Fruit fly (Drosophila melanogaster): ENCODE results near the gene hiw.

hiw gene

dm6 chrX:15080780-15081402, 17.7 kb upstream of the hiw start, which contains the start of gene CG33177:
CG33177 (plus strand) TSS chrX:15081367.
- TF ChIP-seq tap (tag; optimal IDR thresholded peaks at IDR 0.05) (no peak), Mes4 (GFP tag; optimal IDR thresholded peaks at IDR 0.05) (peak; percentile 5), CG11085 (GFP tag; IDR thresholded peaks at IDR 0.05) (no peak), Optix (GFP tag; IDR thresholded peaks at IDR 0.05) (no peak), CG8924 (tag; optimal IDR thresholded peaks at IDR 0.05) (no peak), gem (tag; optimal IDR thresholded peaks at IDR 0.05) (peak; percentile 26), emc (GFP tag; optimal IDR thresholded peaks at IDR 0.05) (no peak), CG12071 (GFP tag; optimal IDR thresholded peaks at IDR 0.05) (no peak), fu2 (GFP tag; optimal IDR thresholded peaks at IDR 0.05) (no peak), CG12744 (GFP tag; optimal IDR thresholded peaks at IDR 0.05) (no peak), CG9215 (GFP tag; IDR thresholded peaks at IDR 0.05) (no peak), CG12769 (tag; optimal IDR thresholded peaks at IDR 0.05) (peak; percentile 9), Max (GFP tag; optimal IDR thresholded peaks at IDR 0.05) (no peak), tll (GFP tag; optimal IDR thresholded peaks at IDR 0.05) (no peak), CG2712 (tag; optimal IDR thresholded peaks at IDR 0.05) (peak; percentile 42), CG11560 (tag; IDR thresholded peaks at IDR 0.05) (no peak), dpn (GFP tag; optimal IDR thresholded peaks at IDR 0.05) (no peak), CG9817 (tag; optimal IDR thresholded peaks at IDR 0.05) (peak; percentile 41), CG4360 (GFP tag; IDR thresholded peaks at IDR 0.05) (no peak), pita (GFP tag; optimal IDR thresholded peaks at IDR 0.05) (peak; percentile 3), ro (GFP tag; IDR thresholded peaks at IDR 0.05) (no peak), CG31365 (tag; optimal IDR thresholded peaks at IDR 0.05) (no peak), CG3995 (GFP tag; optimal IDR thresholded peaks at IDR 0.05) (peak; percentile 31), CG7963 (GFP tag; IDR thresholded peaks at IDR 0.05; ENCODE audit: partially characterized antibody) (no peak), ham (GFP tag; IDR thresholded peaks at IDR 0.05) (no peak), insv (GFP tag; optimal IDR thresholded peaks at IDR 0.05) (no peak), Dfd (GFP tag; optimal IDR thresholded peaks at IDR 0.05) (no peak), CG6654 (GFP tag; optimal IDR thresholded peaks at IDR 0.05) (no peak), H2.0 (GFP tag; IDR thresholded peaks at IDR 0.05) (no peak), Aef1 (GFP tag; IDR thresholded peaks at IDR 0.05) (no peak), dm (GFP tag; optimal IDR thresholded peaks at IDR 0.05) (no peak), Eip74EF (GFP tag; optimal IDR thresholded peaks at IDR 0.05) (peak in 1 of 2 experiments; percentile 34), CG2129 (GFP tag; IDR thresholded peaks at IDR 0.05; ENCODE audit: partially characterized antibody) (no peak), CG31388 (GFP tag; optimal IDR thresholded peaks at IDR 0.05) (no peak), CG2199 (GFP tag; IDR thresholded peaks at IDR 0.05) (peak; percentile 83; the same call in 2 of the 3 replicates), bigmax (GFP tag; optimal IDR thresholded peaks at IDR 0.05) (peak; percentile 96), ab (GFP tag; optimal IDR thresholded peaks at IDR 0.05) (no peak), lab (GFP tag; optimal IDR thresholded peaks at IDR 0.05) (peak; percentile 44), knrl (GFP tag; IDR thresholded peaks at IDR 0.05; ENCODE audit: partially characterized antibody) (no peak), CG1832 (GFP tag; optimal IDR thresholded peaks at IDR 0.05) (no peak), Hr51 (GFP tag; optimal IDR thresholded peaks at IDR 0.05) (no peak), Spps (tag; optimal IDR thresholded peaks at IDR 0.05) (no peak), da (GFP tag; optimal IDR thresholded peaks at IDR 0.05) (peak; percentile 4), Dip2 (GFP tag; IDR thresholded peaks at IDR 0.05) (peak; percentile 96), CG1603 (tag; optimal IDR thresholded peaks at IDR 0.05) (peak; percentile 37), sug (tag; optimal IDR thresholded peaks at IDR 0.05) (peak; percentile 74), CG7372 (GFP tag; IDR thresholded peaks at IDR 0.05) (peak; percentile 10; the same call in 1 of the 2 replicates), Lim3 (GFP tag; IDR thresholded peaks at IDR 0.05) (no peak), seq (GFP tag; IDR thresholded peaks at IDR 0.05) (no peak), CG10431 (GFP tag; optimal IDR thresholded peaks at IDR 0.05) (peak; percentile 69)
